Worm (Caenorhabditis elegans) whole organism, midembryonic: ENCODE measurements around the gene math-31.

Experiments used
- cog-1 ChIP-seq: sonication (generic microtip); optimal IDR thresholded peaks from 2 replicates; lab custom pipeline; 2016; ENCODE audit warnings: missing genetic modification characterization, missing compliant biosample characterization
- med-1 ChIP-seq: sonication (generic microtip); optimal IDR thresholded peaks from 2 replicates; lab custom pipeline; 2017; ENCODE audit warnings: missing genetic modification characterization, mild to moderate bottlenecking, missing compliant biosample characterization, antibody characterized with exemption, missing genetic modification reagents; ENCODE audit not compliant: insufficient read depth
- ref-1 ChIP-seq: fragments of 200-800 bp; sonication (Bioruptor generic); conservative IDR thresholded peaks from 2 replicates; pipeline ENCODE4 v1.3.6; 2022; ENCODE audit warnings: missing genetic modification reagents, missing genetic modification characterization, missing compliant biosample characterization
- tab-1 ChIP-seq: fragments of 200-800 bp; sonication (Bioruptor generic); IDR thresholded peaks from 2 replicates; pipeline ENCODE4 v1.3.6; 2022; ENCODE audit warnings: missing genetic modification characterization, missing compliant biosample characterization
- ztf-29 ChIP-seq: fragments of 200-800 bp; sonication (Bioruptor generic); IDR thresholded peaks from 2 replicates; pipeline ENCODE4 v1.3.6; 2022; ENCODE audit warnings: missing genetic modification reagents, missing genetic modification characterization, missing compliant biosample characterization

- no peak for TF ChIP-seq med-1 (GFP tag; lab: Kevin White, UChicago)
- no peak for TF ChIP-seq ref-1
- no peak for TF ChIP-seq ztf-29 (GFP tag; lab: Robert Waterston, UW)
- TF ChIP-seq tab-1 = no peak
- no peak for TF ChIP-seq cog-1 (tag; lab: Kevin White, UChicago)
Measured at ce11 chrII:1870875-1871592, 41.6 kb downstream of the math-31 start, which contains the start of gene math-10.
